Worm (Caenorhabditis elegans) whole organism, L1 larva: ENCODE measurements around the gene F58H1.5.

Experiments
- C04F5.9 ChIP-seq: sonication (generic microtip); optimal IDR thresholded peaks from 2 replicates; lab custom pipeline; 2016; ENCODE audit warnings: missing genetic modification characterization, missing compliant biosample characterization
- C16A3.4 ChIP-seq: fragments of 150-350 bp; optimal IDR thresholded peaks from 2 replicates; lab custom pipeline; 2014; ENCODE audit warnings: missing biosample characterization, missing genetic modification characterization
- Y116A8C.19 ChIP-seq: sonication (generic microtip); optimal IDR thresholded peaks from 2 replicates; lab custom pipeline; 2016; ENCODE audit warnings: missing compliant biosample characterization, missing genetic modification characterization, borderline replicate concordance
- aha-1 ChIP-seq: fragments of 150-350 bp; optimal IDR thresholded peaks from 2 replicates; lab custom pipeline; 2014; ENCODE audit warnings: missing biosample characterization, missing genetic modification characterization
- ama-1 ChIP-seq: fragments of 150-350 bp; optimal IDR thresholded peaks from 2 replicates; lab custom pipeline; 2014
- blmp-1 ChIP-seq: fragments of 150-350 bp; optimal IDR thresholded peaks from 2 replicates; lab custom pipeline; 2014; ENCODE audit warnings: missing biosample characterization, missing genetic modification characterization
- ceh-63 ChIP-seq: fragments of 200-800 bp; sonication (Bioruptor generic); optimal IDR thresholded peaks from 2 replicates; lab custom pipeline; 2018; ENCODE audit warnings: mild to moderate bottlenecking, missing genetic modification characterization, missing compliant biosample characterization
- ceh-8 ChIP-seq: fragments of 200-800 bp; sonication (Bioruptor generic); optimal IDR thresholded peaks from 2 replicates; lab custom pipeline; 2018; ENCODE audit warnings: mild to moderate bottlenecking, missing genetic modification characterization, moderate library complexity, missing compliant biosample characterization
- ceh-82 ChIP-seq, 3 experiments: fragments of 150-350 bp in 1 of 3; sonication (generic microtip) in 2 of 3; optimal IDR thresholded peaks; 2 replicates each; lab custom pipeline; 2014 to 2017; ENCODE audit warnings: missing biosample characterization in 3 of 3, missing genetic modification characterization in 3 of 3
- ces-1 ChIP-seq: fragments of 150-350 bp; optimal IDR thresholded peaks from 2 replicates; lab custom pipeline; 2014; ENCODE audit warnings: missing biosample characterization, missing genetic modification reagents, missing genetic modification characterization
- dsc-1 ChIP-seq: sonication (generic microtip); optimal IDR thresholded peaks from 2 replicates; lab custom pipeline; 2016; ENCODE audit warnings: mild to moderate bottlenecking, missing genetic modification characterization, missing compliant biosample characterization
- efl-1 ChIP-seq, 4 experiments: fragments of 150-350 bp; optimal IDR thresholded peaks in 3 of 4; peaks in 1 of 4; 1 replicate in 1 of 4; 2 replicates in 3 of 4; lab custom pipeline; 2014; ENCODE audit warnings: missing biosample characterization in 2 of 4, missing genetic modification characterization in 2 of 4, missing genetic modification reagents in 2 of 4
- egl-27 ChIP-seq, 2 experiments: fragments of 150-350 bp in 1 of 2; sonication (generic microtip); optimal IDR thresholded peaks; 3 replicates each; lab custom pipeline; 2017 to 2018; ENCODE audit warnings: missing biosample characterization in 2 of 2, missing genetic modification characterization in 2 of 2, missing genetic modification reagents in 2 of 2
- elt-2 ChIP-seq: sonication (generic microtip); optimal IDR thresholded peaks from 2 replicates; lab custom pipeline; 2016; ENCODE audit warnings: missing genetic modification characterization, mild to moderate bottlenecking, inconsistent platforms, missing compliant biosample characterization, missing genetic modification reagents
- ets-5 ChIP-seq: fragments of 200-800 bp; sonication (Bioruptor generic); IDR thresholded peaks from 2 replicates; pipeline ENCODE4 v1.3.6; 2022; ENCODE audit warnings: missing genetic modification characterization, missing compliant biosample characterization
- fkh-8 ChIP-seq: sonication (generic microtip); optimal IDR thresholded peaks from 2 replicates; lab custom pipeline; 2016; ENCODE audit warnings: mild to moderate bottlenecking, missing genetic modification characterization, missing compliant biosample characterization
- hlh-4 ChIP-seq: sonication (generic microtip); optimal IDR thresholded peaks from 2 replicates; lab custom pipeline; 2016; ENCODE audit warnings: mild to moderate bottlenecking, missing genetic modification characterization, missing compliant biosample characterization
- hpl-2 ChIP-seq: fragments of 150-350 bp; optimal IDR thresholded peaks from 2 replicates; lab custom pipeline; 2014; ENCODE audit warnings: missing biosample characterization, missing genetic modification reagents, missing genetic modification characterization
- irx-1 ChIP-seq: sonication (generic microtip); optimal IDR thresholded peaks from 2 replicates; lab custom pipeline; 2016; ENCODE audit warnings: missing genetic modification characterization, missing compliant biosample characterization
- isw-1 ChIP-seq: fragments of 200-800 bp; sonication (Bioruptor generic); IDR thresholded peaks from 2 replicates; pipeline ENCODE4 v1.3.6; 2022; ENCODE audit warnings: missing genetic modification characterization, missing compliant biosample characterization
- lin-35 ChIP-seq, 2 experiments: fragments of 150-350 bp; optimal IDR thresholded peaks; 2 replicates each; lab custom pipeline; 2014; ENCODE audit warnings: missing biosample characterization in 2 of 2, missing genetic modification characterization in 2 of 2, missing genetic modification reagents in 2 of 2
- lin-39 ChIP-seq: fragments of 150-350 bp; optimal IDR thresholded peaks from 2 replicates; lab custom pipeline; 2014; ENCODE audit warnings: missing biosample characterization, missing genetic modification reagents, missing genetic modification characterization
- mdl-1 ChIP-seq, 2 experiments: fragments of 150-350 bp; optimal IDR thresholded peaks; 2 replicates each; lab custom pipeline; 2014 to 2017; ENCODE audit warnings: missing biosample characterization in 2 of 2, missing genetic modification characterization in 2 of 2, inconsistent platforms in 1 of 2
- mef-2 ChIP-seq: fragments of 150-350 bp; optimal IDR thresholded peaks from 2 replicates; lab custom pipeline; 2014; ENCODE audit warnings: missing biosample characterization, missing genetic modification characterization
- mep-1 ChIP-seq: fragments of 150-350 bp; optimal IDR thresholded peaks from 2 replicates; lab custom pipeline; 2014; ENCODE audit warnings: missing biosample characterization, missing genetic modification characterization
- nhr-11 ChIP-seq: fragments of 150-350 bp; optimal IDR thresholded peaks from 2 replicates; lab custom pipeline; 2014; ENCODE audit warnings: missing biosample characterization, missing genetic modification characterization
- nhr-12 ChIP-seq: sonication (generic microtip); optimal IDR thresholded peaks from 2 replicates; lab custom pipeline; 2017; ENCODE audit warnings: missing biosample characterization, missing genetic modification characterization
- nhr-20 ChIP-seq: sonication (generic microtip); optimal IDR thresholded peaks from 2 replicates; lab custom pipeline; 2016; ENCODE audit warnings: mild to moderate bottlenecking, missing genetic modification characterization, missing compliant biosample characterization
- nhr-76 ChIP-seq: sonication (generic microtip); optimal IDR thresholded peaks from 2 replicates; lab custom pipeline; 2017; ENCODE audit warnings: missing biosample characterization, missing genetic modification characterization
- nhr-85 ChIP-seq: sonication (generic microtip); peaks from one replicate; lab custom pipeline; 2016; ENCODE audit warnings: missing genetic modification characterization, inconsistent platforms, missing compliant biosample characterization
- pqm-1 ChIP-seq: sonication (generic microtip); optimal IDR thresholded peaks from 3 replicates; lab custom pipeline; 2017; ENCODE audit warnings: missing biosample characterization, missing genetic modification characterization
- rnt-1 ChIP-seq: sonication (generic microtip); optimal IDR thresholded peaks from 2 replicates; lab custom pipeline; 2016; ENCODE audit warnings: mild to moderate bottlenecking, missing genetic modification characterization, moderate library complexity, missing compliant biosample characterization
- snu-23 ChIP-seq: sonication (generic microtip); optimal IDR thresholded peaks from 2 replicates; lab custom pipeline; 2016; ENCODE audit warnings: missing genetic modification characterization, missing compliant biosample characterization
- sox-4 ChIP-seq: sonication (generic microtip); optimal IDR thresholded peaks from 2 replicates; lab custom pipeline; 2016; ENCODE audit warnings: missing genetic modification characterization, missing compliant biosample characterization
- sptf-1 ChIP-seq: fragments of 150-350 bp; optimal IDR thresholded peaks from 2 replicates; lab custom pipeline; 2014; ENCODE audit warnings: missing biosample characterization, missing genetic modification characterization
- swsn-7 ChIP-seq: sonication (generic microtip); optimal IDR thresholded peaks from 2 replicates; lab custom pipeline; 2016; ENCODE audit warnings: missing genetic modification characterization, missing compliant biosample characterization
- tlp-1 ChIP-seq: fragments of 150-350 bp; optimal IDR thresholded peaks from 2 replicates; lab custom pipeline; 2014; ENCODE audit warnings: missing biosample characterization, missing genetic modification characterization
- unc-130 ChIP-seq: fragments of 150-350 bp; optimal IDR thresholded peaks from 2 replicates; lab custom pipeline; 2017; ENCODE audit warnings: missing biosample characterization, missing genetic modification characterization, inconsistent platforms
- unc-30 ChIP-seq: sonication (generic microtip); optimal IDR thresholded peaks from 2 replicates; lab custom pipeline; 2017; ENCODE audit warnings: missing biosample characterization, missing genetic modification characterization
- unc-86 ChIP-seq: sonication (generic microtip); optimal IDR thresholded peaks from 2 replicates; lab custom pipeline; 2016; ENCODE audit warnings: missing genetic modification characterization, missing compliant biosample characterization
- unc-98 ChIP-seq: fragments of 200-800 bp; sonication (Bioruptor generic); IDR thresholded peaks from 2 replicates; pipeline ENCODE4 v1.3.6; 2022; ENCODE audit warnings: missing genetic modification characterization, missing compliant biosample characterization
- xbp-1 ChIP-seq: sonication (generic microtip); optimal IDR thresholded peaks from 2 replicates; lab custom pipeline; 2016; ENCODE audit warnings: missing genetic modification characterization, missing compliant biosample characterization
- zip-4 ChIP-seq: fragments of 200-800 bp; sonication (Bioruptor generic); optimal IDR thresholded peaks from 2 replicates; lab custom pipeline; 2018; ENCODE audit warnings: mild to moderate bottlenecking, missing genetic modification characterization, moderate library complexity, missing compliant biosample characterization

The F58H1.5 gene

DNA sequence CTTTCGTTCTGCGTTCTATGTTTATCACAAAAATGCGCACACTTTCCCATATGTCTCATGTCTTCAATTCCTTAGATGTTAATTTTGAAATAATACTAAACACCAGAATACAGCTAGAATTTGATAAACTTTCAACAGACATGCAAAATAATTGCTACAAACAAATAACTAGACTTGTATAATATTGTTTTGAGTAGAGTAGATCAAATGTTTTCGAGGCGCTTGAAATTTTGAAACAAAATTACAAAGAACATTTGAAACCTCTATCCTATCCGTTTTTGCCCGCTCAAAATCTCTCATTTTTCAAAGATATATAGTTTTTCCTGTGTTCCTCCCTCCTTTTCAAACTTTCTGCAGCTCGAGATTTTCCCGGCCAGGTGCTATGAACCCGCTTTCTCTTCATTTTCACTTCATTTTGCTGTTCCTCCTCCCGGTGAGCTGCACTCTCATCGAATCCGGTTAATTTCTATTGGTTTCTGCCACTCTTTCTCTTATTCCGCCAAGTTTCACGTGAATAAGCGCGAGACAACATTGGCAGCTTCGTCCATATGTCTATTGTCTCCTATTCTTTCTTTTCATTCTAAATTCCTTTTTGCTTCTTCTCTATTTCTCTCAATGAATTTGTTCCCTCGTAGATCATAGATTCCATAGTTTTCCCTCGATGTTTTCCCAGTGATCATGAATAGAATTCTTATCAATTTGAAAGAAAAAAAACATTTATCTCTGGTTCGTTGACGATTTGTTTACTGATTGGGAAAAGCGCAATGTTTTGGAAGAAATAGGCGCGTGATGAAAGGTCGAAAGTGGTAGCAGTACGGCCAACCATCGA, 36.3 kb upstream of the F58H1.5 start (continued):
- TF ChIP-seq hlh-4 (tag; lab: Kevin White, UChicago) (no peak), blmp-1 (tag; lab: Kevin White, UChicago) (peak; percentile 56), egl-27 (tag; optimal IDR thresholded peaks at IDR 0.05; lab: Kevin White, UChicago) (no peak), ets-5 (no peak), Y116A8C.19 (no peak), nhr-85 (tag; lab: Kevin White, UChicago) (peak; percentile 34), ceh-82 (tag; optimal IDR thresholded peaks at IDR 0.05; lab: Kevin White, UChicago) (no peak), irx-1 (tag; lab: Kevin White, UChicago) (no peak), xbp-1 (tag; lab: Kevin White, UChicago) (no peak), sox-4 (no peak), unc-86 (tag; lab: Kevin White, UChicago) (no peak), sptf-1 (tag; lab: Kevin White, UChicago) (no peak), lin-35 (GFP tag; optimal IDR thresholded peaks at IDR 0.05; lab: Kevin White, UChicago) (peak in 1 of 2 experiments; percentile 40), ceh-8 (GFP tag; lab: Kevin White, UChicago) (no peak), mep-1 (tag; lab: Kevin White, UChicago) (peak; percentile 51), mef-2 (tag; lab: Kevin White, UChicago) (no peak), ces-1 (GFP tag; lab: Kevin White, UChicago) (no peak), C16A3.4 (tag; lab: Kevin White, UChicago) (no peak), mdl-1 (tag; optimal IDR thresholded peaks at IDR 0.05; lab: Kevin White, UChicago) (no peak), nhr-76 (tag; lab: Kevin White, UChicago) (no peak), fkh-8 (tag; lab: Kevin White, UChicago) (no peak), hpl-2 (GFP tag; lab: Kevin White, UChicago) (no peak), pqm-1 (no peak), rnt-1 (tag; lab: Kevin White, UChicago) (peak; percentile 31), swsn-7 (tag; lab: Kevin White, UChicago) (no peak), zip-4 (GFP tag; lab: Kevin White, UChicago) (no peak), unc-30 (no peak), aha-1 (tag; lab: Kevin White, UChicago) (no peak), nhr-11 (tag; lab: Kevin White, UChicago) (no peak), unc-130 (tag; lab: Kevin White, UChicago) (no peak), tlp-1 (tag; lab: Kevin White, UChicago) (no peak), elt-2 (tag; lab: Kevin White, UChicago) (peak; percentile 42), lin-39 (tag; lab: Kevin White, UChicago) (no peak), ama-1 (lab: Kevin White, UChicago) (no peak), isw-1 (GFP tag; lab: Robert Waterston, UW) (no peak), C04F5.9 (no peak), dsc-1 (tag; lab: Kevin White, UChicago) (no peak), efl-1 (optimal IDR thresholded peaks at IDR 0.05; lab: Kevin White, UChicago) (no peak), efl-1 (GFP tag; optimal IDR thresholded peaks at IDR 0.05 in 1 of 2; lab: Kevin White, UChicago) (peak; percentile 10 to 20), nhr-20 (tag; lab: Kevin White, UChicago) (peak; percentile 28), ceh-63 (GFP tag; lab: Kevin White, UChicago) (no peak), unc-98 (GFP tag; lab: Robert Waterston, UW) (no peak), snu-23 (GFP tag; lab: Kevin White, UChicago) (peak; percentile 28), nhr-12 (no peak)
